Fruit fly (Drosophila melanogaster) whole organism, pupa: ENCODE results near the gene akirin.

ENCODE experiments used
- CG8301 ChIP-seq: fragments of 200-800 bp; sonication (Bioruptor generic); optimal IDR thresholded peaks from 2 replicates; lab custom pipeline; 2018; ENCODE audit warnings: missing biosample characterization, mild to moderate bottlenecking, missing genetic modification characterization
- D1 ChIP-seq: fragments of 200-800 bp; sonication (Bioruptor generic); optimal IDR thresholded peaks from 2 replicates; lab custom pipeline; 2018; ENCODE audit warnings: missing biosample characterization, mild to moderate bottlenecking, missing genetic modification characterization, moderate library complexity
- EcR ChIP-seq: fragments of 200-800 bp; sonication (Bioruptor generic); optimal IDR thresholded peaks from 3 replicates; lab custom pipeline; 2019; ENCODE audit warnings: missing biosample characterization, missing genetic modification characterization, mild to moderate bottlenecking, moderate library complexity, missing genetic modification reagents
- Snoo ChIP-seq: fragments of 200-800 bp; sonication (Bioruptor generic); optimal IDR thresholded peaks from 3 replicates; lab custom pipeline; 2017; ENCODE audit warnings: missing biosample characterization, mild to moderate bottlenecking, missing genetic modification characterization, inconsistent platforms
- rn ChIP-seq: fragments of 200-800 bp; sonication (Bioruptor generic); IDR thresholded peaks from 2 replicates; pipeline ENCODE4 v1.3.6; 2022; ENCODE audit warnings: missing biosample characterization, missing genetic modification characterization

DNA sequence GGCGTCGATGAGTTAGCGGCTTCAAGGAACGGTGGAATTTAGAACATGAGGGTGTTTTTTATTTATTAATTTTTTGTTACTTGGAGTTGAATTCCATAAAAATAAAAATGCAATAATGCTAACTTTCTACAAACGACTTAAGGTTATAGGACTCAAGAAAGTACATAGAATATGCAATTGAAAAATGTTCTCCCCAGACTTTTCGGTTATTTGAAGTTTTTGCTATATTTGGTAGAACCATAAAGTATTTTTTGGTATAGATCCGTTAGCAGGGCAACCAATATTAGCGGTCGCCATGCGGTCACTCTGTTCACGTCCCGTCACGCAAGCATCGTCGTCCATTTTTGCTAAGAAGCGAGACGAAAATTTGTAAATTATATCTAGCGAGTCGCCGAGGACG is at the start of gene akirin:
- TF ChIP-seq EcR (GFP tag; lab: Kevin White, UChicago) (no peak), rn (no peak), Snoo (tag; lab: Kevin White, UChicago) (no peak), D1 (tag; lab: Kevin White, UChicago) (no peak), CG8301 (no peak)
